Fruit fly (Drosophila melanogaster): Measurements from ENCODE around the gene Ptp61F.

The Ptp61F gene

DNA sequence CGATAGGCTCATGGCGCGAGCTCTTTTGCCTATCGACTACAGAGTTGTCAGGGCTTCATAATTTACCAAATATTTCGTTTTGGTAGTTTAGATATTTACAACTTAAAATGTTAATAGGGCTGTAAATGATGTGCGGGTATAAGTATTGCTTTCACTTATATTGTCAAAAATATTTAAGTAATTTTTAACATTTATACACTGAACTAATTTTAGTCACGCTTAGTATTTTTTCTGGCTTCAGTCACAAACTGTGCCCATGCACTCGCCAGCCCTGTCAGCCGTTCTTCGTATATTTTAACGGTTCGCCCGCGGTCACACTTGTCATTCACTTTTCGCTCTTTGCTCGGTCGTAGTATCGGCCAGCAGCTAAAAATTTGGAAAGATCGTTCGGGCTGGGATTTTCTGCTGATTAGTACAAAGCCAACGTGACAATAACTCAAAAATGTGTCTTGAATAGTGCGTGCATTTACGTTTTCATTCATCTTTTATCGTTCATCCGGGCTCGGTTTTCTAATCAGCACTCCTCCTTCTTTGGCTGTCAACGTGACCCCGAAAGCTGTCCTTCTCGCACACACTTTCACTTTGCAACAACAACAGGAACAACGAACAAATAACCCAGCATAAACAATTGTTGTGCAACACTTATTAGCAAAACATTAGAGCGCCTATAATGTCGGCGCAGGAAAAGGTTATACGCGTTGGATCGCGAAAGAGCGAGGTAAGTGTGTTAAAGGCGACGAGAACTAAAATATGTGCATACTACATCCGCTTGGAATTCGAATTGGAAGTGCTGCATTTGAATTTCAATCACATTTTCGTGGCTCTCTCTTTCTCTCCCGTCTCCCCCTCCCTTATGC lies 140.3 kb downstream of the Ptp61F start, which contains the start of the genes Hmbs and CG2211 (continued):
- peak; percentile 84 for TF ChIP-seq CG9876 (GFP tag; optimal IDR thresholded peaks at IDR 0.05)
- TF ChIP-seq CG11695 (GFP tag; IDR thresholded peaks at IDR 0.05), result peak; percentile 76
- TF ChIP-seq wdn (GFP tag; IDR thresholded peaks at IDR 0.05), result peak; percentile 58
- no peak for TF ChIP-seq sc (optimal IDR thresholded peaks at IDR 0.05)
- TF ChIP-seq sc (GFP tag; optimal IDR thresholded peaks at IDR 0.05), result peak; percentile 51
- TF ChIP-seq danr (GFP tag; IDR thresholded peaks at IDR 0.05), result peak; percentile 68
- peak; percentile 75 for TF ChIP-seq eyg (GFP tag; optimal IDR thresholded peaks at IDR 0.05)
- peak; percentile 65 for TF ChIP-seq HLHmδ (GFP tag; optimal IDR thresholded peaks at IDR 0.05)
- peak; percentile 90 for TF ChIP-seq kay (GFP tag; optimal IDR thresholded peaks at IDR 0.05)
- peak; percentile 87 for TF ChIP-seq zen (tag; optimal IDR thresholded peaks at IDR 0.05)
- TF ChIP-seq CG17802 (tag; optimal IDR thresholded peaks at IDR 0.05), result peak; percentile 70
- peak; percentile 87 for TF ChIP-seq gsb-n (tag; optimal IDR thresholded peaks at IDR 0.05)
- peak; percentile 28 for TF ChIP-seq wek (GFP tag; optimal IDR thresholded peaks at IDR 0.05)
- TF ChIP-seq H15 (GFP tag; IDR thresholded peaks at IDR 0.05), result peak; percentile 78
- TF ChIP-seq YL-1 (GFP tag; optimal IDR thresholded peaks at IDR 0.05), result peak; percentile 57
- peak; percentile 79 for TF ChIP-seq Drgx (GFP tag; IDR thresholded peaks at IDR 0.05)
- no peak for TF ChIP-seq sna (GFP tag; IDR thresholded peaks at IDR 0.05; ENCODE audit: partially characterized antibody)
- peak; percentile 95 for TF ChIP-seq lilli (GFP tag; optimal IDR thresholded peaks at IDR 0.05)
- peak; percentile 74 for TF ChIP-seq aop (GFP tag; IDR thresholded peaks at IDR 0.05)
- TF ChIP-seq CG3407 (GFP tag; optimal IDR thresholded peaks at IDR 0.05), result peak; percentile 49
- peak; percentile 87 for TF ChIP-seq tx (GFP tag; optimal IDR thresholded peaks at IDR 0.05)
- no peak for TF ChIP-seq Dfd (GFP tag; optimal IDR thresholded peaks at IDR 0.05)
- TF ChIP-seq pum (GFP tag; optimal IDR thresholded peaks at IDR 0.05), result peak; percentile 75
- peak; percentile 68; the same call in 2 of the 3 replicates for TF ChIP-seq gce (GFP tag; IDR thresholded peaks at IDR 0.05)
- TF ChIP-seq cg (GFP tag; optimal IDR thresholded peaks at IDR 0.05), result no peak
- TF ChIP-seq jigr1 (GFP tag; IDR thresholded peaks at IDR 0.05), result peak; percentile 53; the same call in 2 of the 3 replicates
- peak; percentile 86 for TF ChIP-seq Mrtf (GFP tag; IDR thresholded peaks at IDR 0.05)
- TF ChIP-seq CG12391 (tag; optimal IDR thresholded peaks at IDR 0.05), result peak; percentile 94
- TF ChIP-seq Antp (GFP tag; optimal IDR thresholded peaks at IDR 0.05), result peak; percentile 82
- TF ChIP-seq gro (GFP tag; optimal IDR thresholded peaks at IDR 0.05), result peak; percentile 89
- TF ChIP-seq CG2889 (GFP tag; IDR thresholded peaks at IDR 0.05), result peak; percentile 76; the same call in 2 of the 3 replicates
- TF ChIP-seq CG3163 (GFP tag; optimal IDR thresholded peaks at IDR 0.05), result peak; percentile 77
- TF ChIP-seq B-H2 (GFP tag; optimal IDR thresholded peaks at IDR 0.05), result peak; percentile 90
- TF ChIP-seq E2f1 (GFP tag; IDR thresholded peaks at IDR 0.05), result peak; percentile 79
- peak; percentile 82 for TF ChIP-seq CG13123 (GFP tag; optimal IDR thresholded peaks at IDR 0.05)
- TF ChIP-seq CG7928 (GFP tag; optimal IDR thresholded peaks at IDR 0.05), result peak; percentile 96
- peak; percentile 60 for TF ChIP-seq CG42726 (GFP tag; IDR thresholded peaks at IDR 0.05; ENCODE audit: partially characterized antibody)
- peak; percentile 82 for TF ChIP-seq Abd-B (GFP tag; optimal IDR thresholded peaks at IDR 0.05)
- TF ChIP-seq CG4707 (GFP tag; optimal IDR thresholded peaks at IDR 0.05), result no peak
- TF ChIP-seq BEAF-32 (GFP tag; optimal IDR thresholded peaks at IDR 0.05), result peak; percentile 69
- TF ChIP-seq pho (GFP tag; optimal IDR thresholded peaks at IDR 0.05), result peak; percentile 89
- TF ChIP-seq CG7271 (tag; optimal IDR thresholded peaks at IDR 0.05), result peak; percentile 77
- TF ChIP-seq TFAM (GFP tag; optimal IDR thresholded peaks at IDR 0.05), result peak; percentile 45
- TF ChIP-seq fru (optimal IDR thresholded peaks at IDR 0.05), result no peak
- peak; percentile 88 for TF ChIP-seq CG34422 (GFP tag; IDR thresholded peaks at IDR 0.05)
- TF ChIP-seq CG10654 (GFP tag; optimal IDR thresholded peaks at IDR 0.05), result peak; percentile 86
- peak; percentile 71 for TF ChIP-seq CG16815 (GFP tag; optimal IDR thresholded peaks at IDR 0.05)
- TF ChIP-seq Hr51 (GFP tag; optimal IDR thresholded peaks at IDR 0.05), result peak; percentile 85 to 89
- TF ChIP-seq nerfin-2 (GFP tag; IDR thresholded peaks at IDR 0.05; ENCODE audit: partially characterized antibody), result no peak

Measured in whole organism, embryonic.